Worm (Caenorhabditis elegans) whole organism, L4 larva: Measurements from ENCODE around the gene sna-1.

ENCODE experiments used
- F37D6.2 ChIP-seq: sonication (generic microtip); optimal IDR thresholded peaks from 2 replicates; lab custom pipeline; 2016; ENCODE audit warnings: mild to moderate bottlenecking, missing genetic modification characterization, missing compliant biosample characterization
- R02D3.7 ChIP-seq: fragments of 150-350 bp; sonication (generic microtip); optimal IDR thresholded peaks from 3 replicates; lab custom pipeline; 2014; ENCODE audit warnings: missing biosample characterization, missing genetic modification characterization
- T20F7.1 ChIP-seq: fragments of 200-800 bp; sonication (Bioruptor generic); optimal IDR thresholded peaks from 2 replicates; lab custom pipeline; 2018; ENCODE audit warnings: mild to moderate bottlenecking, missing genetic modification characterization, missing compliant biosample characterization
- T26A8.4 ChIP-seq: fragments of 200-800 bp; sonication (Bioruptor generic); IDR thresholded peaks from 2 replicates; pipeline ENCODE4 v1.3.6; 2022; ENCODE audit warnings: missing genetic modification characterization, missing compliant biosample characterization
- Y105C5A.15 ChIP-seq: fragments of 200-800 bp; sonication (Bioruptor generic); IDR thresholded peaks from 2 replicates; pipeline ENCODE4 v1.3.6; 2022; ENCODE audit warnings: missing genetic modification characterization, missing compliant biosample characterization
- Y48G9A.11 ChIP-seq: fragments of 200-800 bp; sonication (Bioruptor generic); IDR thresholded peaks from 2 replicates; pipeline ENCODE4 v1.3.6; 2022; ENCODE audit warnings: missing genetic modification reagents, missing genetic modification characterization, missing compliant biosample characterization
- Y75B8A.6 ChIP-seq: fragments of 200-800 bp; sonication (Bioruptor generic); IDR thresholded peaks from 2 replicates; pipeline ENCODE4 v1.3.6; 2022; ENCODE audit warnings: missing genetic modification reagents, missing genetic modification characterization, missing compliant biosample characterization
- aha-1 ChIP-seq: fragments of 150-350 bp; peaks from one replicate; lab custom pipeline; 2014; ENCODE audit warnings: missing biosample characterization, missing genetic modification characterization
- aly-2 ChIP-seq: sonication (generic microtip); optimal IDR thresholded peaks from 2 replicates; lab custom pipeline; 2018; ENCODE audit warnings: missing biosample characterization, missing genetic modification characterization
- ceh-20 ChIP-seq: fragments of 200-800 bp; sonication (Bioruptor generic); IDR thresholded peaks from 2 replicates; pipeline ENCODE4 v1.3.6; 2022; ENCODE audit warnings: missing genetic modification reagents, missing genetic modification characterization, missing compliant biosample characterization
- ceh-62 ChIP-seq: sonication (generic microtip); optimal IDR thresholded peaks from 2 replicates; lab custom pipeline; 2017; ENCODE audit warnings: missing biosample characterization, missing genetic modification characterization
- daf-12 ChIP-seq: fragments of 150-350 bp; optimal IDR thresholded peaks from 2 replicates; lab custom pipeline; 2014; ENCODE audit warnings: missing biosample characterization, missing genetic modification reagents, missing genetic modification characterization
- daf-16 ChIP-seq, 3 experiments: sonication (generic microtip); optimal IDR thresholded peaks; 2 replicates each; lab custom pipeline; 2016 to 2017; ENCODE audit warnings: missing genetic modification characterization in 3 of 3, missing genetic modification reagents in 3 of 3, mild to moderate bottlenecking in 2 of 3, missing compliant biosample characterization in 2 of 3, missing biosample characterization in 1 of 3, moderate library complexity in 1 of 3
- daf-8 ChIP-seq: fragments of 200-800 bp; sonication (Bioruptor generic); IDR thresholded peaks from 2 replicates; pipeline ENCODE4 v1.3.6; 2022; ENCODE audit warnings: missing genetic modification characterization, missing compliant biosample characterization
- dmd-6 ChIP-seq: fragments of 200-800 bp; sonication (Bioruptor generic); IDR thresholded peaks from 2 replicates; pipeline ENCODE4 v1.3.6; 2022; ENCODE audit warnings: missing genetic modification reagents, missing genetic modification characterization, missing compliant biosample characterization
- duxl-1 ChIP-seq: sonication (generic microtip); optimal IDR thresholded peaks from 2 replicates; lab custom pipeline; 2016; ENCODE audit warnings: mild to moderate bottlenecking, missing genetic modification characterization, moderate library complexity, missing compliant biosample characterization; ENCODE audit not compliant: poor library complexity
- dve-1 ChIP-seq: sonication (generic microtip); optimal IDR thresholded peaks from 2 replicates; lab custom pipeline; 2017; ENCODE audit warnings: antibody characterized with exemption, mild to moderate bottlenecking, missing genetic modification characterization, missing compliant biosample characterization; ENCODE audit not compliant: insufficient read depth
- fos-1 ChIP-seq: fragments of 150-350 bp; optimal IDR thresholded peaks from 2 replicates; lab custom pipeline; 2014; ENCODE audit warnings: missing biosample characterization, missing genetic modification characterization
- hlh-11 ChIP-seq: fragments of 200-800 bp; sonication (Bioruptor generic); optimal IDR thresholded peaks from 2 replicates; lab custom pipeline; 2018; ENCODE audit warnings: mild to moderate bottlenecking, missing genetic modification characterization, missing compliant biosample characterization
- hlh-30 ChIP-seq: sonication (generic microtip); optimal IDR thresholded peaks from 2 replicates; lab custom pipeline; 2017; ENCODE audit warnings: antibody characterized with exemption, mild to moderate bottlenecking, missing genetic modification characterization, missing compliant biosample characterization; ENCODE audit not compliant: insufficient read depth
- lim-7 ChIP-seq: fragments of 200-800 bp; sonication (Bioruptor generic); IDR thresholded peaks from 2 replicates; pipeline ENCODE4 v1.3.6; 2022; ENCODE audit warnings: missing genetic modification characterization, missing compliant biosample characterization
- lin-1 ChIP-seq: fragments of 200-800 bp; sonication (Bioruptor generic); IDR thresholded peaks from 2 replicates; pipeline ENCODE4 v1.3.6; 2022; ENCODE audit warnings: missing genetic modification reagents, missing genetic modification characterization, missing compliant biosample characterization
- lin-29 ChIP-seq: fragments of 200-800 bp; sonication (Bioruptor generic); IDR thresholded peaks from 2 replicates; pipeline ENCODE4 v1.3.6; 2022; ENCODE audit warnings: missing genetic modification reagents, missing genetic modification characterization, missing compliant biosample characterization
- lin-38 ChIP-seq: fragments of 200-800 bp; sonication (Bioruptor generic); IDR thresholded peaks from 2 replicates; pipeline ENCODE4 v1.3.6; 2022; ENCODE audit warnings: missing genetic modification reagents, missing genetic modification characterization, missing compliant biosample characterization
- madf-5 ChIP-seq, 2 experiments: fragments of 200-800 bp; sonication (Bioruptor generic); IDR thresholded peaks; 2 replicates each; pipeline ENCODE4 v1.3.6; 2022; ENCODE audit warnings: missing compliant biosample characterization in 2 of 2, missing genetic modification characterization in 2 of 2
- mdl-1 ChIP-seq, 2 experiments: fragments of 150-350 bp in 1 of 2; sonication (generic microtip) in 1 of 2; optimal IDR thresholded peaks; 2 replicates each; lab custom pipeline; 2014 to 2017; ENCODE audit warnings: missing biosample characterization in 2 of 2, missing genetic modification characterization in 2 of 2
- mdt-29 ChIP-seq: fragments of 200-800 bp; sonication (Bioruptor generic); IDR thresholded peaks from 2 replicates; pipeline ENCODE4 v1.3.6; 2022; ENCODE audit warnings: missing genetic modification reagents, missing genetic modification characterization, missing compliant biosample characterization
- mxl-2 ChIP-seq: fragments of 200-800 bp; sonication (Bioruptor generic); conservative IDR thresholded peaks from 2 replicates; pipeline ENCODE4 v1.3.6; 2022; ENCODE audit warnings: missing genetic modification reagents, missing genetic modification characterization, missing compliant biosample characterization
- mxl-3 ChIP-seq: fragments of 200-800 bp; sonication (Bioruptor generic); optimal IDR thresholded peaks from 2 replicates; lab custom pipeline; 2018; ENCODE audit warnings: mild to moderate bottlenecking, missing genetic modification characterization, missing compliant biosample characterization
- nhr-102 ChIP-seq: sonication (generic microtip); optimal IDR thresholded peaks from 2 replicates; lab custom pipeline; 2016; ENCODE audit warnings: mild to moderate bottlenecking, missing genetic modification characterization, moderate library complexity, missing compliant biosample characterization
- nhr-111 ChIP-seq: fragments of 200-800 bp; sonication (Bioruptor generic); optimal IDR thresholded peaks from 2 replicates; lab custom pipeline; 2018; ENCODE audit warnings: mild to moderate bottlenecking, missing genetic modification characterization, missing compliant biosample characterization
- nhr-28 ChIP-seq: fragments of 150-350 bp; optimal IDR thresholded peaks from 2 replicates; lab custom pipeline; 2014; ENCODE audit warnings: missing biosample characterization, missing genetic modification characterization
- nhr-41 ChIP-seq: fragments of 200-800 bp; sonication (Bioruptor generic); IDR thresholded peaks from 2 replicates; pipeline ENCODE4 v1.3.6; 2022; ENCODE audit warnings: missing genetic modification reagents, missing genetic modification characterization, missing compliant biosample characterization
- nhr-42 ChIP-seq: fragments of 200-800 bp; sonication (Bioruptor generic); IDR thresholded peaks from 2 replicates; pipeline ENCODE4 v1.3.6; 2022; ENCODE audit warnings: missing genetic modification characterization, missing compliant biosample characterization
- nhr-77 ChIP-seq: fragments of 150-350 bp; optimal IDR thresholded peaks from 2 replicates; lab custom pipeline; 2014; ENCODE audit warnings: missing biosample characterization, missing genetic modification characterization
- pqm-1 ChIP-seq: sonication (generic microtip); optimal IDR thresholded peaks from 2 replicates; lab custom pipeline; 2017; ENCODE audit warnings: missing biosample characterization, missing genetic modification characterization
- rbr-2 ChIP-seq: sonication (generic microtip); optimal IDR thresholded peaks from 2 replicates; lab custom pipeline; 2016; ENCODE audit warnings: missing genotype, missing genetic modification characterization, missing compliant biosample characterization
- snpc-1.2 ChIP-seq: fragments of 200-800 bp; sonication (Bioruptor generic); IDR thresholded peaks from 2 replicates; pipeline ENCODE4 v1.3.6; 2022; ENCODE audit warnings: missing genetic modification reagents, missing genetic modification characterization, missing compliant biosample characterization
- spr-3 ChIP-seq: fragments of 200-800 bp; sonication (Bioruptor generic); optimal IDR thresholded peaks from 2 replicates; lab custom pipeline; 2018; ENCODE audit warnings: mild to moderate bottlenecking, missing genetic modification characterization, missing compliant biosample characterization
- tra-1 ChIP-seq: fragments of 200-800 bp; sonication (Bioruptor generic); IDR thresholded peaks from 2 replicates; pipeline ENCODE4 v1.3.6; 2022; ENCODE audit warnings: missing genetic modification reagents, missing genetic modification characterization, missing compliant biosample characterization
- unc-62 ChIP-seq, 3 experiments: fragments of 150-350 bp in 1 of 3; sonication (generic microtip); optimal IDR thresholded peaks in 2 of 3; peaks in 1 of 3; 1 replicate in 1 of 3; 2 replicates in 2 of 3; lab custom pipeline; 2014 to 2017; ENCODE audit warnings: missing biosample characterization in 3 of 3, missing genetic modification characterization in 3 of 3, missing genetic modification reagents in 3 of 3, missing genotype in 1 of 3
- vab-7 ChIP-seq: fragments of 200-800 bp; sonication (Bioruptor generic); IDR thresholded peaks from 2 replicates; pipeline ENCODE4 v1.3.6; 2022; ENCODE audit warnings: missing genetic modification reagents, missing genetic modification characterization, missing compliant biosample characterization
- zfp-2 ChIP-seq: sonication (generic microtip); optimal IDR thresholded peaks from 2 replicates; lab custom pipeline; 2016; ENCODE audit warnings: mild to moderate bottlenecking, missing genetic modification characterization, missing compliant biosample characterization
- ztf-7 ChIP-seq: fragments of 150-350 bp; optimal IDR thresholded peaks from 2 replicates; lab custom pipeline; 2014; ENCODE audit warnings: missing biosample characterization, missing genetic modification characterization

sna-1 gene

ce11 chrV:6691813-6692351, 18.6 kb downstream of the sna-1 start, which contains the start of gene mtl-1:
Gene mtl-1, minus strand, starts transcription at chrV:6691863.
- TF ChIP-seq dve-1 (tag; lab: Kevin White, UChicago), result peak; percentile 32
- no peak for TF ChIP-seq fos-1 (tag; lab: Kevin White, UChicago)
- TF ChIP-seq pqm-1 (tag; lab: Kevin White, UChicago), result peak; percentile 7
- no peak for TF ChIP-seq snpc-1.2 (GFP tag; lab: Robert Waterston, UW)
- TF ChIP-seq nhr-111 (GFP tag; lab: Kevin White, UChicago), result no peak
- no peak for TF ChIP-seq lin-29 (GFP tag; lab: Robert Waterston, UW)
- no peak for TF ChIP-seq spr-3
- no peak for TF ChIP-seq F37D6.2 (tag; lab: Kevin White, UChicago)
- peak in 1 of 2 experiments; percentile 46 for TF ChIP-seq mdl-1 (tag; optimal IDR thresholded peaks at IDR 0.05; lab: Kevin White, UChicago)
- no peak for TF ChIP-seq daf-16 (GFP tag; optimal IDR thresholded peaks at IDR 0.05; lab: Kevin White, UChicago)
- peak; percentile 87 for TF ChIP-seq daf-16 (tag; optimal IDR thresholded peaks at IDR 0.05; lab: Kevin White, UChicago)
- no peak for TF ChIP-seq duxl-1
- TF ChIP-seq nhr-77 (tag; lab: Kevin White, UChicago), result peak; percentile 41
- TF ChIP-seq aly-2, result no peak
- no peak for TF ChIP-seq vab-7 (GFP tag; lab: Robert Waterston, UW)
- peak; percentile 2 for TF ChIP-seq ztf-7
- no peak for TF ChIP-seq R02D3.7 (tag; lab: Kevin White, UChicago)
- TF ChIP-seq T26A8.4 (GFP tag; lab: Robert Waterston, UW), result no peak
- TF ChIP-seq zfp-2, result no peak
- TF ChIP-seq daf-12 (tag; lab: Kevin White, UChicago), result no peak
- TF ChIP-seq ceh-62 (tag; lab: Kevin White, UChicago), result no peak
- no peak for TF ChIP-seq nhr-41 (GFP tag; lab: Robert Waterston, UW)
- peak; percentile 43; the same call in 1 of the 2 replicates for TF ChIP-seq dmd-6 (GFP tag; lab: Robert Waterston, UW)
- peak; percentile 55 for TF ChIP-seq aha-1 (tag; lab: Kevin White, UChicago)
- TF ChIP-seq nhr-28, result peak; percentile 78
- TF ChIP-seq nhr-102, result peak; percentile 11
- TF ChIP-seq hlh-11 (tag; lab: Kevin White, UChicago), result peak; percentile 32
- TF ChIP-seq rbr-2 (tag; lab: Kevin White, UChicago), result no peak
- no peak for TF ChIP-seq Y105C5A.15 (GFP tag; lab: Robert Waterston, UW)
- peak; percentile 11 for TF ChIP-seq mxl-3 (GFP tag; lab: Kevin White, UChicago)
- no peak for TF ChIP-seq Y48G9A.11 (GFP tag; lab: Robert Waterston, UW)
- peak; percentile 11 for TF ChIP-seq T20F7.1 (GFP tag; lab: Kevin White, UChicago)

ce11 chrV:6690075-6690474, 20.4 kb downstream of the sna-1 start:
- peak in 1 of 2 experiments; percentile 1 for TF ChIP-seq mdl-1 (tag; optimal IDR thresholded peaks at IDR 0.05; lab: Kevin White, UChicago)
- TF ChIP-seq mdt-29 (GFP tag; lab: Robert Waterston, UW), result no peak
- peak; percentile 16 for TF ChIP-seq nhr-28
- TF ChIP-seq unc-62 (GFP tag; optimal IDR thresholded peaks at IDR 0.05 in 1 of 2; lab: Kevin White, UChicago), result peak in 1 of 2 experiments; percentile 22
- no peak for TF ChIP-seq unc-62 (tag; optimal IDR thresholded peaks at IDR 0.05; lab: Kevin White, UChicago)
- TF ChIP-seq nhr-77 (tag; lab: Kevin White, UChicago), result no peak

- TF ChIP-seq tra-1 (GFP tag; lab: Robert Waterston, UW) (no peak), daf-12 (tag; lab: Kevin White, UChicago) (no peak), nhr-42 (GFP tag; lab: Robert Waterston, UW) (no peak), nhr-77 (tag; lab: Kevin White, UChicago) (no peak), Y75B8A.6 (GFP tag; lab: Robert Waterston, UW) (no peak), daf-16 (GFP tag; optimal IDR thresholded peaks at IDR 0.05; lab: Kevin White, UChicago) (no peak), daf-16 (tag; optimal IDR thresholded peaks at IDR 0.05; lab: Kevin White, UChicago) (no peak), ceh-20 (GFP tag; lab: Robert Waterston, UW) (no peak), daf-8 (GFP tag; lab: Robert Waterston, UW) (no peak), madf-5 (GFP tag; IDR thresholded peaks at IDR 0.05; lab: Robert Waterston, UW) (no peak), lim-7 (GFP tag; lab: Robert Waterston, UW) (no peak), duxl-1 (no peak), hlh-30 (tag; lab: Kevin White, UChicago) (no peak), mxl-2 (GFP tag; lab: Robert Waterston, UW) (no peak), T20F7.1 (GFP tag; lab: Kevin White, UChicago) (no peak), lin-1 (GFP tag; lab: Robert Waterston, UW) (no peak), lin-38 (no peak)
These were observed 22.1 kb downstream of the sna-1 start, which contains the start of gene K11G9.5 for ce11 chrV:6688392-6688791. Gene K11G9.5, minus strand, starts transcription at chrV:6688492.
